Worm (Caenorhabditis elegans): ENCODE measurements around the gene tpst-1.

Gene tpst-1

DNA sequence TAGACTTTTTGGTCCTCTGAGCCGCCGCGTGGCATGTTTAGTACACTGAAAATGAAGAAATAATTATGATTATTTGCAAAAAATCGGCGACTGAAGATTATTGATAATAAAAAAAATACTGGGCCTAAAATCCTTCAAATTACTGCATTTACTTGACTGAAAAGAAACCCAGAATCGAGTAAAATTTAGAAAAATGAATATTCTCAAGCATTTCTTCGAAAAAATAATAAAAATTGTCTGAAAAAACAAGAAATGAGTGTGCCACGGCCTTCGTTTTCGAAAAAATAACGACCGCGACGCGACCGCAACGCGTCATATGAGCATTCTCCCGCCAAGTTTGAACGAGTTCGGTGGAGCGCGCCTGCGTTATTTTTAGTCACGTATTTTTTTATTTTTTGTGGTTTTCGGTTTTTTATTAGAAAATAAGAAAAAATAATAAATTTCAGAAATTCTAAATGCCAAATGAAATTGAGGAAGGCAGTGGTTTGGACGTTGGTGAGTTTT is 25.8 kb upstream of the tpst-1 start, which contains the start of the genes rsp-3 and spin-4 (continued):
- no peak for TF ChIP-seq lin-11 (tag; optimal IDR thresholded peaks at IDR 0.05)
- TF ChIP-seq sox-2 (GFP tag; IDR thresholded peaks at IDR 0.05) = no peak
- no peak for TF ChIP-seq lim-6 (tag; optimal IDR thresholded peaks at IDR 0.05)
- no peak for TF ChIP-seq pros-1 (tag; optimal IDR thresholded peaks at IDR 0.05)
- no peak for TF ChIP-seq ceh-14 (tag; optimal IDR thresholded peaks at IDR 0.05)
- no peak for TF ChIP-seq ceh-6 (GFP tag; optimal IDR thresholded peaks at IDR 0.05)
- no peak for TF ChIP-seq ceh-2 (tag; optimal IDR thresholded peaks at IDR 0.05)
- TF ChIP-seq ama-1 (optimal IDR thresholded peaks at IDR 0.05) = no peak
- TF ChIP-seq hlh-6 (tag; optimal IDR thresholded peaks at IDR 0.05) = no peak
- TF ChIP-seq ceh-19 (GFP tag; optimal IDR thresholded peaks at IDR 0.05) = no peak

DNA sequence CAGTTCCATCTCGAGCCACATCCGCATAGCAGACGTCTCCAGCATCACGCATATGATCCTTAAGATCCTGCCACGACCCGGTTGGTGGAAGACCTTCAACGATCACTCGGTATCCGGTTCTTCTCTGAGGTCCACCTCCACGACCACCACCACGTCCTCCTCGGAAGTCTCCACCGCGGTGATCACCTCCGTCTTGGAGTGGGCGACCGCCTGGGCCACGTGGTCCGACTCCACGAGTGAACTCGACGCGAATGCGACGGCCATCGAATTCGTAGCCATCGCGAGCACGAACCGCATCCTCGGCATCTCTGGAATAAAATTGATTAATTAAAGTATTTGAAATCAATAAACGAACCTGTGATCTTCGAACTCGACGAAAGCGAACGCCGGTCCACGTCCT is 25.3 kb upstream of the tpst-1 start:
- TF ChIP-seq elt-2 (tag; optimal IDR thresholded peaks at IDR 0.05) (no peak), ets-4 (tag; optimal IDR thresholded peaks at IDR 0.05) (no peak), unc-86 (tag; optimal IDR thresholded peaks at IDR 0.05) (no peak), dve-1 (tag; optimal IDR thresholded peaks at IDR 0.05) (no peak), syd-9 (tag; optimal IDR thresholded peaks at IDR 0.05) (no peak), hlh-15 (tag; optimal IDR thresholded peaks at IDR 0.05) (no peak), ceh-2 (tag; optimal IDR thresholded peaks at IDR 0.05) (no peak), pha-4 (tag; optimal IDR thresholded peaks at IDR 0.05) (no peak), ceh-6 (GFP tag; optimal IDR thresholded peaks at IDR 0.05) (no peak)

DNA sequence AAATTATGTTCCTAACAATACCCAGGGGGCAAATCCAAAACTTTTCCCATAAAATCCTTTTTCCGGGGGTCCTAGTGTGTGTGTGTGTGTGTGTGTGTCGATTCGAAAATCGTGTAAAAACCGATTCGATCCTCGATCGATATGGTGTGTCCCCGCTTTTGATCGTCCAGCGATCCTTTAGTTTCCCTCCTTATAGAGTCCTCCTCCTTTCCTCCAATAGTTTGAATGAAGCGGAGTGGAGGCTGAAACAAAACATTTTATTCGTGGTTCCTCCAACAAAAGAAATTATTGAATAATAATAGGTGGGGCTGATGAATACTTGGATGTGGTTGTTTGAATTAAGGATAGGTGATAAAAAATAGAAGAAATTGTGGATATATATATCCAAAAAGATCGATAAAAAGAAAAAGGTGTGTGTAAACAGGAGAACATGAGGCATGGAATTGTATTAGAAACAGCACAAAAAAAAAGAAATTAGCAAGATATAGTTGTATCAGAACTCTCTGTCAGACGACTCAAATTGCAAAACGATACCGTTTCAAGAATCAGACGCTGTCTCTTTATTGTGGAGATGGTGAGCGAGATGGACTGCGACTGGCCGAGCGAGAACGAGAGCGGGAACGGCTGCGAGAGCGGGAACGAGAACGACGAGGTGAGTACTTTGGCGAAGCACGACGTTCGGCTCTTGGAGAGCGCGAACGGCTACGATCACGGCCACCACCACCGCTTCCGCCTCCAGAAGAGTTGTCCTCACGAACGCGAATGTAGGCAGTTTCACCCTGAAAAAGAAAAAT is 24.6 kb upstream of the tpst-1 start:
- TF ChIP-seq ztf-16 (tag; optimal IDR thresholded peaks at IDR 0.05) (no peak), K02D7.2 (tag; optimal IDR thresholded peaks at IDR 0.05) (peak; percentile 15), dve-1 (tag; optimal IDR thresholded peaks at IDR 0.05) (no peak), ceh-45 (GFP tag; IDR thresholded peaks at IDR 0.05) (no peak), odd-2 (tag; optimal IDR thresholded peaks at IDR 0.05) (no peak)

DNA sequence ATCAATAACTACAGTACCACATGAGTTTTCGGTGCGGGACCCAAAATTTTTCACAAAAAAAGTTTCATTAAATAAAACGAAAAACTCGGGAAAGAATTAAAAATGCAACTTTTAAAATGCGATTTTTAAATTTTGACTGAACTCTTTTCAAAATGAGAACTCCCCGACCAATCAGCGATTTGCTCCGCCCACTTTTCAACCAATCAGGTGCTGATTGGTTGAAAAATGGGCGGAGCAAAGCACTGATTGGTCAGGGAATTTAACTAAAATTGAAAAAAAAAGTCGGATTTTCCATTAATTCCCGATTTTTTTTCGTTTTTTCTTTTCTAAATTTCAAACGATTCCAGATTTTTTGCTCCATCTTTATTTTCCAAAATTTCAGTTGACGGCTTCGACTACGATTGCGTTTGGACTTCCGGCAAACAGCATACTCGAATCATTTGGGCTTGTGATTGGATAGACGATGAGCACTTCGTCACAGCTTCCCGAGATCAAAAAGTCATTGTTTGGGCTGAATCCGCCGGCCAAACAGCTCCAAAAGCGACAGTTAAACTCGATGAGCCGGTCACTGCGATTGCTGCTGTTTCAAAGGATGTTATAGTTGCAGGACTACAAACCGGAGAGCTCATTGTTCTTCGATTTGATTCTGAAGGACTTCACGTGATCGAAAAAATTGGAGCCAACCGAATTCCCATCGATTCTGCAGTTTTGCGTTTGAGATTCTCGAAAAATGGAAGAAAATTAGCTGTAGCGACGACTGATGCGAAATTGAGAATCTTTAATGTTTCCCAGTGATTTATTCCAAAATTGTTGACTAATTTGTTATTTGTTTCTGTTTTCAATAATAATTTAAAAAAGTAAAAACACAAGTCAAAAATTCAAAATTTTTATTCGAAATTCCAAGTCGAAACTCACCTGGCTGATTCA is 23.5 kb upstream of the tpst-1 start:
- TF ChIP-seq tbx-2 (tag; optimal IDR thresholded peaks at IDR 0.05) (no peak), elt-2 (tag; optimal IDR thresholded peaks at IDR 0.05) (no peak), ama-1 (optimal IDR thresholded peaks at IDR 0.05) (peak; percentile 3), zip-5 (tag; optimal IDR thresholded peaks at IDR 0.05) (no peak), pag-3 (tag; optimal IDR thresholded peaks at IDR 0.05; ENCODE audit: borderline replicate concordance) (no peak), pha-4 (tag; optimal IDR thresholded peaks at IDR 0.05) (no peak), nfya-1 (tag; optimal IDR thresholded peaks at IDR 0.05) (peak; percentile 96), lim-6 (tag; optimal IDR thresholded peaks at IDR 0.05) (no peak), ceh-19 (GFP tag; optimal IDR thresholded peaks at IDR 0.05) (no peak)

DNA sequence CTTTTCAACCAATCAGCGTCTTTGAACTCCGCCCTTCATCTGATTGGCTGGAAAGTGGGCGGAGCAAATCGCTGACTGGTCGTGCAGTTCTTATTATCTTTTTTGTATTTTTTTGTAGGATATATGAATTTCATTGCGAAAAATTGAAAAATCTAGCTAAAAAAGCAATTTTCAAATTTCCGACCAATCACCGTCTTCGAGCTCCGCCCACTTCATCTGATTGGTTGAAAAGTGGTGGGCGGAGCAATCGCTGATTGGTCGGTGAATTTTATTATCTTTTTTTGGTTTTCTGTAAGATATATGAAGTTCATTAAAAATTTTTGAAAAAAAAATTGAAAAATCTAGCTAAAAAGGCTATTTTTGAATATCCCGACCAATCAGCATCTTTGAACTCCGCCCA is 18.2 kb upstream of the tpst-1 start:
- TF ChIP-seq gmeb-2 (tag; optimal IDR thresholded peaks at IDR 0.05) (no peak), K09A11.1 (tag; optimal IDR thresholded peaks at IDR 0.05; ENCODE audit: insufficient read depth) (no peak), nfya-1 (tag; optimal IDR thresholded peaks at IDR 0.05) (peak; percentile 88), ceh-18 (tag; optimal IDR thresholded peaks at IDR 0.05) (no peak)
